Worm (Caenorhabditis elegans) whole organism, L4 larva: ENCODE results near the gene Y47D3A.1.

Experiments
- F10B5.3 ChIP-seq: sonication (generic microtip); optimal IDR thresholded peaks from 2 replicates; lab custom pipeline; 2016; ENCODE audit warnings: mild to moderate bottlenecking, missing genetic modification characterization, missing compliant biosample characterization
- F37D6.2 ChIP-seq: sonication (generic microtip); optimal IDR thresholded peaks from 2 replicates; lab custom pipeline; 2016; ENCODE audit warnings: mild to moderate bottlenecking, missing genetic modification characterization, missing compliant biosample characterization
- F44E2.7 ChIP-seq: fragments of 200-800 bp; sonication (Bioruptor generic); IDR thresholded peaks from 2 replicates; pipeline ENCODE4 v2.1.2; 2022; ENCODE audit warnings: missing genetic modification characterization, missing compliant biosample characterization
- Y48G9A.11 ChIP-seq: fragments of 200-800 bp; sonication (Bioruptor generic); IDR thresholded peaks from 2 replicates; pipeline ENCODE4 v1.3.6; 2022; ENCODE audit warnings: missing genetic modification reagents, missing genetic modification characterization, missing compliant biosample characterization
- aha-1 ChIP-seq: fragments of 150-350 bp; peaks from one replicate; lab custom pipeline; 2014; ENCODE audit warnings: missing biosample characterization, missing genetic modification characterization
- ama-1 ChIP-seq: fragments of 150-350 bp; optimal IDR thresholded peaks from 2 replicates; lab custom pipeline; 2014; ENCODE audit warnings: inconsistent platforms, mixed read lengths
- cey-2 ChIP-seq: sonication (generic microtip); optimal IDR thresholded peaks from 3 replicates; lab custom pipeline; 2017; ENCODE audit warnings: missing genetic modification characterization, mild to moderate bottlenecking, missing compliant biosample characterization, antibody characterized with exemption, borderline replicate concordance; ENCODE audit not compliant: insufficient read depth
- dmd-9 ChIP-seq: fragments of 200-800 bp; sonication (Bioruptor generic); IDR thresholded peaks from 2 replicates; pipeline ENCODE4 v1.3.6; 2022; ENCODE audit warnings: missing genetic modification reagents, missing genetic modification characterization, missing compliant biosample characterization
- dpl-1 ChIP-seq: fragments of 150-350 bp; optimal IDR thresholded peaks from 2 replicates; lab custom pipeline; 2014; ENCODE audit warnings: missing biosample characterization, missing genetic modification reagents, missing genetic modification characterization
- dve-1 ChIP-seq: sonication (generic microtip); optimal IDR thresholded peaks from 2 replicates; lab custom pipeline; 2017; ENCODE audit warnings: antibody characterized with exemption, mild to moderate bottlenecking, missing genetic modification characterization, missing compliant biosample characterization; ENCODE audit not compliant: insufficient read depth
- egl-27 ChIP-seq: sonication (generic microtip); optimal IDR thresholded peaks from 3 replicates; lab custom pipeline; 2017; ENCODE audit warnings: missing biosample characterization, missing genetic modification reagents, missing genetic modification characterization
- egl-43 ChIP-seq: fragments of 200-800 bp; sonication (Bioruptor generic); IDR thresholded peaks from 2 replicates; pipeline ENCODE4 v1.3.6; 2022; ENCODE audit warnings: missing genetic modification reagents, missing genetic modification characterization, missing compliant biosample characterization
- fkh-10 ChIP-seq: fragments of 150-350 bp; optimal IDR thresholded peaks from 2 replicates; lab custom pipeline; 2014; ENCODE audit warnings: missing biosample characterization, missing genetic modification reagents, missing genetic modification characterization
- fos-1 ChIP-seq: fragments of 150-350 bp; optimal IDR thresholded peaks from 2 replicates; lab custom pipeline; 2014; ENCODE audit warnings: missing biosample characterization, missing genetic modification characterization
- lir-3 ChIP-seq: sonication (generic microtip); optimal IDR thresholded peaks from 2 replicates; lab custom pipeline; 2016; ENCODE audit warnings: mild to moderate bottlenecking, missing genetic modification characterization, missing compliant biosample characterization
- mep-1 ChIP-seq: fragments of 150-350 bp; sonication (generic microtip); optimal IDR thresholded peaks from 3 replicates; lab custom pipeline; 2014; ENCODE audit warnings: missing biosample characterization, missing genetic modification characterization
- mes-2 ChIP-seq: sonication (generic microtip); optimal IDR thresholded peaks from 2 replicates; lab custom pipeline; 2016; ENCODE audit warnings: missing genotype, mild to moderate bottlenecking, missing genetic modification characterization, missing compliant biosample characterization; ENCODE audit not compliant: poor library complexity, severe bottlenecking
- mxl-3 ChIP-seq: fragments of 200-800 bp; sonication (Bioruptor generic); optimal IDR thresholded peaks from 2 replicates; lab custom pipeline; 2018; ENCODE audit warnings: mild to moderate bottlenecking, missing genetic modification characterization, missing compliant biosample characterization
- nhr-11 ChIP-seq: fragments of 150-350 bp; optimal IDR thresholded peaks from 2 replicates; lab custom pipeline; 2014; ENCODE audit warnings: missing biosample characterization, missing genetic modification characterization
- nhr-111 ChIP-seq: fragments of 200-800 bp; sonication (Bioruptor generic); optimal IDR thresholded peaks from 2 replicates; lab custom pipeline; 2018; ENCODE audit warnings: mild to moderate bottlenecking, missing genetic modification characterization, missing compliant biosample characterization
- nhr-28 ChIP-seq: fragments of 150-350 bp; optimal IDR thresholded peaks from 2 replicates; lab custom pipeline; 2014; ENCODE audit warnings: missing biosample characterization, missing genetic modification characterization
- nhr-48 ChIP-seq: sonication (generic microtip); optimal IDR thresholded peaks from 2 replicates; lab custom pipeline; 2016; ENCODE audit warnings: mild to moderate bottlenecking, missing genetic modification characterization, missing compliant biosample characterization
- nhr-77 ChIP-seq: fragments of 150-350 bp; optimal IDR thresholded peaks from 2 replicates; lab custom pipeline; 2014; ENCODE audit warnings: missing biosample characterization, missing genetic modification characterization
- pha-4 ChIP-seq, 2 experiments: fragments of 150-350 bp in 1 of 2; fragments of 200-800 bp in 1 of 2; sonication (Bioruptor generic) in 1 of 2; IDR thresholded peaks in 1 of 2; optimal IDR thresholded peaks in 1 of 2; 2 replicates each; pipeline versions ENCODE4 v1.3.6 to Lab custom; 2014 to 2022; ENCODE audit warnings: missing genetic modification characterization in 2 of 2, missing genetic modification reagents in 2 of 2, missing biosample characterization in 1 of 2, missing compliant biosample characterization in 1 of 2
- rbr-2 ChIP-seq: sonication (generic microtip); optimal IDR thresholded peaks from 2 replicates; lab custom pipeline; 2016; ENCODE audit warnings: missing genotype, missing genetic modification characterization, missing compliant biosample characterization
- saeg-2 ChIP-seq: fragments of 200-800 bp; sonication (Bioruptor generic); IDR thresholded peaks from 2 replicates; pipeline ENCODE4 v1.3.6; 2022; ENCODE audit warnings: missing genetic modification reagents, missing genetic modification characterization, missing compliant biosample characterization
- sdz-12 ChIP-seq: fragments of 200-800 bp; sonication (Bioruptor generic); optimal IDR thresholded peaks from 2 replicates; lab custom pipeline; 2018; ENCODE audit warnings: mild to moderate bottlenecking, missing genetic modification characterization, missing compliant biosample characterization
- set-16 ChIP-seq: fragments of 200-800 bp; sonication (Bioruptor generic); IDR thresholded peaks from 2 replicates; pipeline ENCODE4 v1.3.6; 2022; ENCODE audit warnings: missing genetic modification reagents, missing genetic modification characterization, missing compliant biosample characterization
- snpc-1.2 ChIP-seq: fragments of 200-800 bp; sonication (Bioruptor generic); IDR thresholded peaks from 2 replicates; pipeline ENCODE4 v1.3.6; 2022; ENCODE audit warnings: missing genetic modification reagents, missing genetic modification characterization, missing compliant biosample characterization
- snpc-4 ChIP-seq: fragments of 150-350 bp; optimal IDR thresholded peaks from 2 replicates; lab custom pipeline; 2014; ENCODE audit warnings: missing biosample characterization, missing genetic modification characterization
- spr-1 ChIP-seq: sonication (generic microtip); optimal IDR thresholded peaks from 2 replicates; lab custom pipeline; 2016; ENCODE audit warnings: mild to moderate bottlenecking, missing genetic modification characterization, missing compliant biosample characterization
- tra-1 ChIP-seq: fragments of 200-800 bp; sonication (Bioruptor generic); IDR thresholded peaks from 2 replicates; pipeline ENCODE4 v1.3.6; 2022; ENCODE audit warnings: missing genetic modification reagents, missing genetic modification characterization, missing compliant biosample characterization
- unc-62 ChIP-seq, 3 experiments: fragments of 150-350 bp in 1 of 3; sonication (generic microtip); optimal IDR thresholded peaks in 2 of 3; peaks in 1 of 3; 1 replicate in 1 of 3; 2 replicates in 2 of 3; lab custom pipeline; 2014 to 2017; ENCODE audit warnings: missing biosample characterization in 3 of 3, missing genetic modification characterization in 3 of 3, missing genetic modification reagents in 3 of 3, missing genotype in 1 of 3
- vab-7 ChIP-seq: fragments of 200-800 bp; sonication (Bioruptor generic); IDR thresholded peaks from 2 replicates; pipeline ENCODE4 v1.3.6; 2022; ENCODE audit warnings: missing genetic modification reagents, missing genetic modification characterization, missing compliant biosample characterization
- zfp-2 ChIP-seq: sonication (generic microtip); optimal IDR thresholded peaks from 2 replicates; lab custom pipeline; 2016; ENCODE audit warnings: mild to moderate bottlenecking, missing genetic modification characterization, missing compliant biosample characterization
- zfp-3 ChIP-seq: fragments of 200-800 bp; sonication (Bioruptor generic); conservative IDR thresholded peaks from 2 replicates; pipeline ENCODE4 v1.3.6; 2022; ENCODE audit warnings: missing genetic modification reagents, missing genetic modification characterization, missing compliant biosample characterization
- ztf-7 ChIP-seq: fragments of 150-350 bp; optimal IDR thresholded peaks from 2 replicates; lab custom pipeline; 2014; ENCODE audit warnings: missing biosample characterization, missing genetic modification characterization

Y47D3A.1 gene

ce11 chrIII:11185483-11186115 is 44.0 kb upstream of the Y47D3A.1 start (continued):
- TF ChIP-seq sdz-12 (GFP tag; lab: Kevin White, UChicago) (no peak), Y48G9A.11 (GFP tag; lab: Robert Waterston, UW) (no peak), dmd-9 (GFP tag; lab: Robert Waterston, UW) (no peak), nhr-111 (no peak), snpc-1.2 (no peak), ztf-7 (no peak), rbr-2 (tag; lab: Kevin White, UChicago) (peak; percentile 76), zfp-2 (tag; lab: Kevin White, UChicago) (no peak), snpc-4 (no peak), cey-2 (no peak), saeg-2 (GFP tag; lab: Robert Waterston, UW) (no peak), nhr-11 (peak; percentile 18), zfp-3 (no peak), nhr-48 (no peak), F44E2.7 (GFP tag; lab: Robert Waterston, UW) (no peak), dpl-1 (GFP tag; lab: Kevin White, UChicago) (no peak), mes-2 (tag; lab: Kevin White, UChicago) (peak; percentile 52), lir-3 (tag; lab: Kevin White, UChicago) (no peak), fkh-10 (GFP tag; lab: Kevin White, UChicago) (peak; percentile 35), dve-1 (tag; lab: Kevin White, UChicago) (peak; percentile 35), fos-1 (tag; lab: Kevin White, UChicago) (no peak), mxl-3 (peak; percentile 79), F37D6.2 (peak; percentile 54), nhr-77 (tag; lab: Kevin White, UChicago) (no peak), F10B5.3 (no peak), spr-1 (tag; lab: Kevin White, UChicago) (no peak), pha-4 (GFP tag; IDR thresholded peaks at IDR 0.05; lab: Robert Waterston, UW) (peak; percentile 55; the same call in 1 of the 2 replicates), pha-4 (tag; optimal IDR thresholded peaks at IDR 0.05; lab: Kevin White, UChicago) (no peak)

- TF ChIP-seq dve-1 (tag; lab: Kevin White, UChicago) (no peak), pha-4 (GFP tag; IDR thresholded peaks at IDR 0.05; lab: Robert Waterston, UW) (0 out of 2 replicates have a peak, but pooled peaks have one; percentile 17), pha-4 (tag; optimal IDR thresholded peaks at IDR 0.05; lab: Kevin White, UChicago) (no peak), tra-1 (GFP tag; lab: Robert Waterston, UW) (0 out of 2 replicates have a peak, but pooled peaks have one; percentile 10), egl-43 (GFP tag; lab: Robert Waterston, UW) (peak; percentile 13; the same call in 1 of the 2 replicates), set-16 (GFP tag; lab: Robert Waterston, UW) (peak; percentile 81), sdz-12 (GFP tag; lab: Kevin White, UChicago) (peak; percentile 3), unc-62 (GFP tag; optimal IDR thresholded peaks at IDR 0.05 in 1 of 2; lab: Kevin White, UChicago) (peak in 1 of 2 experiments; percentile 58), unc-62 (tag; optimal IDR thresholded peaks at IDR 0.05; lab: Kevin White, UChicago) (no peak), egl-27 (tag; lab: Kevin White, UChicago) (no peak), ama-1 (no peak), aha-1 (peak; percentile 96), nhr-28 (tag; lab: Kevin White, UChicago) (no peak), vab-7 (GFP tag; lab: Robert Waterston, UW) (0 out of 2 replicates have a peak, but pooled peaks have one; percentile 7), mep-1 (no peak)
Observed at ce11 chrIII:11175642-11176217, 34.1 kb upstream of the Y47D3A.1 start.
